Fruit fly (Drosophila melanogaster) whole organism, embryonic: Measurements from ENCODE around the gene flfl.
A peak's percentile ranks its signal among the peaks of the same experiment; 100 is the strongest.

ENCODE experiments used
- B-H2 ChIP-seq: fragments of 200-800 bp; sonication (Bioruptor generic); optimal IDR thresholded peaks from 2 replicates; lab custom pipeline; 2018; ENCODE audit warnings: missing biosample characterization, mild to moderate bottlenecking, missing genetic modification characterization
- CG10274 ChIP-seq: fragments of 200-800 bp; sonication (Bioruptor generic); optimal IDR thresholded peaks from 3 replicates; lab custom pipeline; 2017; ENCODE audit warnings: missing biosample characterization, mild to moderate bottlenecking, missing genetic modification characterization
- CG11456 ChIP-seq: fragments of 200-800 bp; sonication (Bioruptor generic); IDR thresholded peaks from 3 replicates; pipeline ENCODE4 v1.3.6; 2022; ENCODE audit warnings: missing biosample characterization, missing genetic modification characterization
- CG12769 ChIP-seq: fragments of 200-800 bp; sonication (Bioruptor generic); optimal IDR thresholded peaks from 2 replicates; lab custom pipeline; 2019; ENCODE audit warnings: missing biosample characterization, mild to moderate bottlenecking, missing genetic modification characterization, moderate library complexity
- CG15269 ChIP-seq: fragments of 200-800 bp; sonication (Bioruptor generic); optimal IDR thresholded peaks from 2 replicates; lab custom pipeline; 2018; ENCODE audit warnings: missing biosample characterization, mild to moderate bottlenecking, missing genetic modification characterization, moderate library complexity
- CG1647 ChIP-seq: fragments of 200-800 bp; sonication (Bioruptor generic); optimal IDR thresholded peaks from 3 replicates; lab custom pipeline; 2016; ENCODE audit warnings: missing biosample characterization, missing genetic modification characterization
- CG16779 ChIP-seq: fragments of 200-800 bp; sonication (Bioruptor generic); IDR thresholded peaks from 2 replicates; pipeline ENCODE4 v1.3.6; 2022; ENCODE audit warnings: missing biosample characterization, missing genetic modification characterization
- CG16863 ChIP-seq: fragments of 200-800 bp; sonication (Bioruptor generic); optimal IDR thresholded peaks from 3 replicates; lab custom pipeline; 2016; ENCODE audit warnings: missing biosample characterization, missing genetic modification characterization
- CG2202 ChIP-seq: fragments of 200-800 bp; sonication (Bioruptor generic); optimal IDR thresholded peaks from 2 replicates; lab custom pipeline; 2018; ENCODE audit warnings: missing biosample characterization, mild to moderate bottlenecking, missing genetic modification characterization
- CG31365 ChIP-seq: fragments of 200-800 bp; sonication (Bioruptor generic); optimal IDR thresholded peaks from 2 replicates; lab custom pipeline; 2018; ENCODE audit warnings: missing biosample characterization, mild to moderate bottlenecking, missing genetic modification characterization
- CG4360 ChIP-seq: fragments of 200-800 bp; sonication (Bioruptor generic); IDR thresholded peaks from 2 replicates; pipeline ENCODE4 v1.3.6; 2022; ENCODE audit warnings: missing biosample characterization, missing genetic modification characterization
- CG4730 ChIP-seq: fragments of 200-800 bp; sonication (Bioruptor generic); IDR thresholded peaks from 2 replicates; pipeline ENCODE4 v1.3.6; 2022; ENCODE audit warnings: missing biosample characterization, missing genetic modification characterization
- CG5245 ChIP-seq: fragments of 200-800 bp; sonication (Bioruptor generic); optimal IDR thresholded peaks from 3 replicates; lab custom pipeline; 2016; ENCODE audit warnings: missing biosample characterization, missing genetic modification characterization
- CG6175 ChIP-seq: fragments of 200-800 bp; sonication (Bioruptor generic); IDR thresholded peaks from 3 replicates; pipeline ENCODE4 v1.3.6; 2022; ENCODE audit warnings: missing biosample characterization, missing genetic modification characterization
- CG6254 ChIP-seq: fragments of 200-800 bp; sonication (Bioruptor generic); optimal IDR thresholded peaks from 3 replicates; lab custom pipeline; 2017; ENCODE audit warnings: mild to moderate bottlenecking, missing biosample characterization, missing genetic modification reagents, missing genetic modification characterization
- CG9437 ChIP-seq: fragments of 200-800 bp; sonication (Bioruptor generic); optimal IDR thresholded peaks from 2 replicates; lab custom pipeline; 2018; ENCODE audit warnings: missing biosample characterization, mild to moderate bottlenecking, missing genetic modification characterization
- CG9797 ChIP-seq: fragments of 200-800 bp; sonication (Bioruptor generic); optimal IDR thresholded peaks from 3 replicates; lab custom pipeline; 2018; ENCODE audit warnings: missing biosample characterization, mild to moderate bottlenecking, missing genetic modification characterization
- Camta ChIP-seq: fragments of 200-800 bp; sonication (Bioruptor generic); optimal IDR thresholded peaks from 2 replicates; lab custom pipeline; 2016; ENCODE audit warnings: missing biosample characterization, missing genetic modification characterization
- Dip3 ChIP-seq: fragments of 200-800 bp; sonication (Bioruptor generic); optimal IDR thresholded peaks from 3 replicates; lab custom pipeline; 2016; ENCODE audit warnings: missing biosample characterization, missing genetic modification characterization
- Dll ChIP-seq: fragments of 200-800 bp; sonication (Bioruptor generic); IDR thresholded peaks from 4 replicates; pipeline ENCODE4 v1.3.6; 2022; ENCODE audit warnings: missing biosample characterization, missing genetic modification characterization; ENCODE audit not compliant: partially characterized antibody
- H2.0 ChIP-seq: fragments of 200-800 bp; sonication (Bioruptor generic); IDR thresholded peaks from 2 replicates; pipeline ENCODE4 v1.3.6; 2022; ENCODE audit warnings: missing biosample characterization, missing genetic modification characterization
- HLHmδ ChIP-seq: fragments of 200-800 bp; sonication (Bioruptor generic); optimal IDR thresholded peaks from 2 replicates; lab custom pipeline; 2018; ENCODE audit warnings: missing biosample characterization, mild to moderate bottlenecking, missing genetic modification characterization, moderate library complexity
- HmgD ChIP-seq: fragments of 200-800 bp; sonication (Bioruptor generic); optimal IDR thresholded peaks from 3 replicates; lab custom pipeline; 2016; ENCODE audit warnings: missing biosample characterization, missing genetic modification characterization
- Kr ChIP-seq: fragments of 200-800 bp; sonication (Bioruptor generic); optimal IDR thresholded peaks from 2 replicates; lab custom pipeline; 2017; ENCODE audit warnings: missing biosample characterization, mild to moderate bottlenecking, missing genetic modification characterization
- MBD-R2 ChIP-seq: fragments of 200-800 bp; sonication (Bioruptor generic); IDR thresholded peaks from 2 replicates; pipeline ENCODE4 v1.3.6; 2022; ENCODE audit warnings: missing biosample characterization, missing genetic modification characterization
- Myb ChIP-seq: fragments of 200-800 bp; sonication (Bioruptor generic); optimal IDR thresholded peaks from 2 replicates; lab custom pipeline; 2016; ENCODE audit warnings: missing biosample characterization, missing genetic modification characterization
- NK7.1 ChIP-seq: fragments of 200-800 bp; sonication (Bioruptor generic); optimal IDR thresholded peaks from 3 replicates; lab custom pipeline; 2016; ENCODE audit warnings: missing biosample characterization, missing genetic modification characterization
- Pdp1 ChIP-seq, 2 experiments: fragments of 200-800 bp; sonication (Bioruptor generic); optimal IDR thresholded peaks; 3 replicates each; lab custom pipeline; 2016; ENCODE audit warnings: missing biosample characterization in 2 of 2, missing genetic modification characterization in 2 of 2, mild to moderate bottlenecking in 1 of 2, moderate library complexity in 1 of 2
- Six4 ChIP-seq: fragments of 200-800 bp; sonication (Bioruptor generic); optimal IDR thresholded peaks from 2 replicates; lab custom pipeline; 2016; ENCODE audit warnings: missing biosample characterization, missing genetic modification characterization
- Sox102F ChIP-seq: fragments of 200-800 bp; sonication (Bioruptor generic); optimal IDR thresholded peaks from 2 replicates; lab custom pipeline; 2018; ENCODE audit warnings: missing biosample characterization, mild to moderate bottlenecking, missing genetic modification characterization, moderate library complexity
- Vsx1 ChIP-seq: fragments of 200-800 bp; sonication (Bioruptor generic); optimal IDR thresholded peaks from 2 replicates; lab custom pipeline; 2017; ENCODE audit warnings: missing biosample characterization, mild to moderate bottlenecking, missing genetic modification characterization, missing genetic modification reagents
- ab ChIP-seq: fragments of 200-800 bp; sonication (Bioruptor generic); optimal IDR thresholded peaks from 2 replicates; lab custom pipeline; 2016; ENCODE audit warnings: missing biosample characterization, missing genetic modification characterization
- amos ChIP-seq: fragments of 200-800 bp; sonication (Bioruptor generic); IDR thresholded peaks from 2 replicates; pipeline ENCODE4 v1.3.6; 2022; ENCODE audit warnings: missing biosample characterization, missing genetic modification characterization; ENCODE audit not compliant: partially characterized antibody
- bab2 ChIP-seq: fragments of 200-800 bp; sonication (Bioruptor generic); optimal IDR thresholded peaks from 2 replicates; lab custom pipeline; 2016; ENCODE audit warnings: missing biosample characterization, missing genetic modification characterization
- dmrt99B ChIP-seq: fragments of 200-800 bp; sonication (Bioruptor generic); optimal IDR thresholded peaks from 2 replicates; lab custom pipeline; 2018; ENCODE audit warnings: missing biosample characterization, mild to moderate bottlenecking, missing genetic modification characterization, moderate library complexity
- exex ChIP-seq: fragments of 200-800 bp; sonication (Bioruptor generic); optimal IDR thresholded peaks from 4 replicates; lab custom pipeline; 2018; ENCODE audit warnings: missing biosample characterization, mild to moderate bottlenecking, missing genetic modification characterization, moderate library complexity
- gcm ChIP-seq: fragments of 200-800 bp; sonication (Bioruptor generic); optimal IDR thresholded peaks from 2 replicates; lab custom pipeline; 2019; ENCODE audit warnings: missing biosample characterization, mild to moderate bottlenecking, missing genetic modification characterization, moderate library complexity
- inv ChIP-seq: fragments of 200-800 bp; sonication (Bioruptor generic); IDR thresholded peaks from 2 replicates; pipeline ENCODE4 v1.3.6; 2022; ENCODE audit warnings: missing biosample characterization, missing genetic modification characterization; ENCODE audit not compliant: partially characterized antibody
- kah ChIP-seq: fragments of 200-800 bp; sonication (Bioruptor generic); optimal IDR thresholded peaks from 2 replicates; lab custom pipeline; 2018; ENCODE audit warnings: missing biosample characterization, mild to moderate bottlenecking, missing genetic modification characterization
- lbe ChIP-seq: fragments of 200-800 bp; sonication (Bioruptor generic); optimal IDR thresholded peaks from 2 replicates; lab custom pipeline; 2016; ENCODE audit warnings: missing biosample characterization, mild to moderate bottlenecking, missing genetic modification characterization
- luna ChIP-seq: fragments of 200-800 bp; sonication (Bioruptor generic); optimal IDR thresholded peaks from 2 replicates; lab custom pipeline; 2016; ENCODE audit warnings: missing biosample characterization, missing genetic modification characterization
- p53 ChIP-seq: fragments of 200-800 bp; sonication (Bioruptor generic); optimal IDR thresholded peaks from 2 replicates; lab custom pipeline; 2016; ENCODE audit warnings: missing biosample characterization, missing genetic modification characterization
- rib ChIP-seq: fragments of 200-800 bp; sonication (Bioruptor generic); IDR thresholded peaks from 2 replicates; pipeline ENCODE4 v1.3.6; 2022; ENCODE audit warnings: missing biosample characterization, missing genetic modification characterization
- schlank ChIP-seq: fragments of 200-800 bp; sonication (Bioruptor generic); optimal IDR thresholded peaks from 2 replicates; lab custom pipeline; 2018; ENCODE audit warnings: missing biosample characterization, mild to moderate bottlenecking, missing genetic modification characterization
- sisA ChIP-seq: fragments of 200-800 bp; sonication (Bioruptor generic); IDR thresholded peaks from 2 replicates; pipeline ENCODE4 v1.3.6; 2022; ENCODE audit warnings: missing biosample characterization, missing genetic modification characterization
- sna ChIP-seq: fragments of 200-800 bp; sonication (Bioruptor generic); IDR thresholded peaks from 2 replicates; pipeline ENCODE4 v1.3.6; 2022; ENCODE audit warnings: missing biosample characterization, missing genetic modification characterization; ENCODE audit not compliant: partially characterized antibody
- sqz ChIP-seq: fragments of 200-800 bp; sonication (Bioruptor generic); optimal IDR thresholded peaks from 3 replicates; lab custom pipeline; 2018; ENCODE audit warnings: missing biosample characterization, mild to moderate bottlenecking, missing genetic modification characterization
- sr ChIP-seq: fragments of 200-800 bp; sonication (Bioruptor generic); IDR thresholded peaks from 3 replicates; pipeline ENCODE4 v1.3.6; 2022; ENCODE audit warnings: missing biosample characterization, missing genetic modification characterization
- z ChIP-seq: fragments of 200-800 bp; sonication (Bioruptor generic); IDR thresholded peaks from 3 replicates; pipeline ENCODE4 v1.3.6; 2022; ENCODE audit warnings: missing biosample characterization, missing genetic modification characterization
- zen ChIP-seq: fragments of 200-800 bp; sonication (Bioruptor generic); optimal IDR thresholded peaks from 3 replicates; lab custom pipeline; 2018; ENCODE audit warnings: missing biosample characterization, mild to moderate bottlenecking, missing genetic modification characterization, moderate library complexity
- zen2 ChIP-seq: fragments of 200-800 bp; sonication (Bioruptor generic); IDR thresholded peaks from 3 replicates; pipeline ENCODE4 v1.3.6; 2022; ENCODE audit warnings: missing biosample characterization, missing genetic modification characterization; ENCODE audit not compliant: partially characterized antibody

Gene flfl

dm6 chr3R:13713984-13714532 lies 30.3 kb downstream of the flfl start (continued):
- TF ChIP-seq MBD-R2 (GFP tag; lab: Robert Waterston, UW) (no peak), sr (GFP tag; lab: Robert Waterston, UW) (no peak), zen2 (GFP tag; lab: Robert Waterston, UW) (0 out of 3 replicates have a peak, but pooled peaks have one; percentile 12), H2.0 (GFP tag; lab: Robert Waterston, UW) (no peak), Dip3 (no peak), Sox102F (GFP tag; lab: Kevin White, UChicago) (no peak), z (no peak), HLHmδ (GFP tag; lab: Kevin White, UChicago) (no peak), HmgD (GFP tag; lab: Kevin White, UChicago) (no peak), CG16779 (GFP tag; lab: Robert Waterston, UW) (0 out of 2 replicates have a peak, but pooled peaks have one; percentile 29), CG11456 (0 out of 3 replicates have a peak, but pooled peaks have one; percentile 33), ab (no peak), CG16863 (no peak), CG9437 (no peak), inv (GFP tag; lab: Robert Waterston, UW) (no peak), Myb (GFP tag; lab: Kevin White, UChicago) (no peak), Pdp1 (GFP tag; optimal IDR thresholded peaks at IDR 0.05; lab: Kevin White, UChicago) (no peak), zen (tag; lab: Kevin White, UChicago) (no peak), sqz (GFP tag; lab: Kevin White, UChicago) (peak; percentile 12), CG5245 (GFP tag; lab: Kevin White, UChicago) (no peak), p53 (GFP tag; lab: Kevin White, UChicago) (no peak), rib (GFP tag; lab: Robert Waterston, UW) (no peak), luna (GFP tag; lab: Kevin White, UChicago) (no peak), CG12769 (no peak), CG1647 (no peak), schlank (tag; lab: Kevin White, UChicago) (no peak), Kr (no peak), CG31365 (tag; lab: Kevin White, UChicago) (peak; percentile 62), Camta (GFP tag; lab: Kevin White, UChicago) (no peak), CG6254 (no peak), B-H2 (GFP tag; lab: Kevin White, UChicago) (no peak), dmrt99B (no peak), CG15269 (tag; lab: Kevin White, UChicago) (no peak), lbe (GFP tag; lab: Kevin White, UChicago) (no peak), NK7.1 (GFP tag; lab: Kevin White, UChicago) (no peak), sna (no peak), gcm (GFP tag; lab: Kevin White, UChicago) (no peak), Vsx1 (no peak), kah (GFP tag; lab: Kevin White, UChicago) (no peak), CG9797 (GFP tag; lab: Kevin White, UChicago) (no peak), CG4730 (GFP tag; lab: Robert Waterston, UW) (no peak), CG10274 (no peak), CG2202 (tag; lab: Kevin White, UChicago) (no peak), bab2 (GFP tag; lab: Kevin White, UChicago) (no peak), Six4 (GFP tag; lab: Kevin White, UChicago) (no peak), sisA (no peak), CG6175 (GFP tag; lab: Robert Waterston, UW) (no peak), exex (tag; lab: Kevin White, UChicago) (no peak), CG4360 (no peak), Dll (no peak), amos (GFP tag; lab: Robert Waterston, UW) (no peak)
